Worm (Caenorhabditis elegans) whole organism, L4 larva: ENCODE data around the gene F37C12.18.

Source experiments
- F10B5.3 ChIP-seq: sonication (generic microtip); optimal IDR thresholded peaks from 2 replicates; lab custom pipeline; 2016; ENCODE audit warnings: mild to moderate bottlenecking, missing genetic modification characterization, missing compliant biosample characterization
- F44E2.7 ChIP-seq: fragments of 200-800 bp; sonication (Bioruptor generic); IDR thresholded peaks from 2 replicates; pipeline ENCODE4 v2.1.2; 2022; ENCODE audit warnings: missing genetic modification characterization, missing compliant biosample characterization
- T20F7.1 ChIP-seq: fragments of 200-800 bp; sonication (Bioruptor generic); optimal IDR thresholded peaks from 2 replicates; lab custom pipeline; 2018; ENCODE audit warnings: mild to moderate bottlenecking, missing genetic modification characterization, missing compliant biosample characterization
- T26A8.4 ChIP-seq: fragments of 200-800 bp; sonication (Bioruptor generic); IDR thresholded peaks from 2 replicates; pipeline ENCODE4 v1.3.6; 2022; ENCODE audit warnings: missing genetic modification characterization, missing compliant biosample characterization
- Y48G9A.11 ChIP-seq: fragments of 200-800 bp; sonication (Bioruptor generic); IDR thresholded peaks from 2 replicates; pipeline ENCODE4 v1.3.6; 2022; ENCODE audit warnings: missing genetic modification reagents, missing genetic modification characterization, missing compliant biosample characterization
- Y75B8A.6 ChIP-seq: fragments of 200-800 bp; sonication (Bioruptor generic); IDR thresholded peaks from 2 replicates; pipeline ENCODE4 v1.3.6; 2022; ENCODE audit warnings: missing genetic modification reagents, missing genetic modification characterization, missing compliant biosample characterization
- ZK337.2 ChIP-seq: fragments of 200-800 bp; sonication (Bioruptor generic); IDR thresholded peaks from 2 replicates; pipeline ENCODE4 v1.3.6; 2022; ENCODE audit warnings: missing genetic modification reagents, missing genetic modification characterization, missing compliant biosample characterization
- ama-1 ChIP-seq: fragments of 150-350 bp; optimal IDR thresholded peaks from 2 replicates; lab custom pipeline; 2014; ENCODE audit warnings: inconsistent platforms, mixed read lengths
- arid-1 ChIP-seq: fragments of 200-800 bp; sonication (Bioruptor generic); conservative IDR thresholded peaks from 2 replicates; pipeline ENCODE4 v1.3.6; 2022; ENCODE audit warnings: missing genetic modification reagents, missing genetic modification characterization, missing compliant biosample characterization
- attf-4 ChIP-seq: sonication (generic microtip); optimal IDR thresholded peaks from 3 replicates; lab custom pipeline; 2017; ENCODE audit warnings: missing biosample characterization, missing genetic modification characterization
- ceh-28 ChIP-seq: fragments of 150-350 bp; optimal IDR thresholded peaks from 2 replicates; lab custom pipeline; 2014; ENCODE audit warnings: missing biosample characterization, missing genetic modification reagents, missing genetic modification characterization
- ces-1 ChIP-seq: fragments of 150-350 bp; sonication (generic microtip); optimal IDR thresholded peaks from 4 replicates; lab custom pipeline; 2014; ENCODE audit warnings: missing biosample characterization, missing genetic modification reagents, missing genetic modification characterization
- dve-1 ChIP-seq: sonication (generic microtip); optimal IDR thresholded peaks from 2 replicates; lab custom pipeline; 2017; ENCODE audit warnings: antibody characterized with exemption, mild to moderate bottlenecking, missing genetic modification characterization, missing compliant biosample characterization; ENCODE audit not compliant: insufficient read depth
- hif-1 ChIP-seq, 2 experiments: sonication (generic microtip); optimal IDR thresholded peaks; 2 replicates each; lab custom pipeline; 2016 to 2017; ENCODE audit warnings: missing compliant biosample characterization in 2 of 2, missing genetic modification characterization in 2 of 2, missing genetic modification reagents in 2 of 2, missing genotype in 2 of 2, mild to moderate bottlenecking in 1 of 2
- hlh-11 ChIP-seq: fragments of 200-800 bp; sonication (Bioruptor generic); optimal IDR thresholded peaks from 2 replicates; lab custom pipeline; 2018; ENCODE audit warnings: mild to moderate bottlenecking, missing genetic modification characterization, missing compliant biosample characterization
- lin-1 ChIP-seq: fragments of 200-800 bp; sonication (Bioruptor generic); IDR thresholded peaks from 2 replicates; pipeline ENCODE4 v1.3.6; 2022; ENCODE audit warnings: missing genetic modification reagents, missing genetic modification characterization, missing compliant biosample characterization
- lin-38 ChIP-seq: fragments of 200-800 bp; sonication (Bioruptor generic); IDR thresholded peaks from 2 replicates; pipeline ENCODE4 v1.3.6; 2022; ENCODE audit warnings: missing genetic modification reagents, missing genetic modification characterization, missing compliant biosample characterization
- lin-39 ChIP-seq: fragments of 150-350 bp; optimal IDR thresholded peaks from 2 replicates; lab custom pipeline; 2014; ENCODE audit warnings: missing biosample characterization, missing genetic modification reagents, missing genetic modification characterization
- lsy-2 ChIP-seq, 2 experiments: fragments of 150-350 bp in 1 of 2; sonication (generic microtip) in 1 of 2; optimal IDR thresholded peaks; 2 replicates each; lab custom pipeline; 2014 to 2017; ENCODE audit warnings: missing biosample characterization in 2 of 2, missing genetic modification characterization in 2 of 2
- mdl-1 ChIP-seq, 2 experiments: fragments of 150-350 bp in 1 of 2; sonication (generic microtip) in 1 of 2; optimal IDR thresholded peaks; 2 replicates each; lab custom pipeline; 2014 to 2017; ENCODE audit warnings: missing biosample characterization in 2 of 2, missing genetic modification characterization in 2 of 2
- mes-2 ChIP-seq: sonication (generic microtip); optimal IDR thresholded peaks from 2 replicates; lab custom pipeline; 2016; ENCODE audit warnings: missing genotype, mild to moderate bottlenecking, missing genetic modification characterization, missing compliant biosample characterization; ENCODE audit not compliant: poor library complexity, severe bottlenecking
- mxl-2 ChIP-seq: fragments of 200-800 bp; sonication (Bioruptor generic); conservative IDR thresholded peaks from 2 replicates; pipeline ENCODE4 v1.3.6; 2022; ENCODE audit warnings: missing genetic modification reagents, missing genetic modification characterization, missing compliant biosample characterization
- nhr-10 ChIP-seq: fragments of 150-350 bp; optimal IDR thresholded peaks from 2 replicates; lab custom pipeline; 2014; ENCODE audit warnings: missing biosample characterization, missing genetic modification characterization
- nhr-102 ChIP-seq: sonication (generic microtip); optimal IDR thresholded peaks from 2 replicates; lab custom pipeline; 2016; ENCODE audit warnings: mild to moderate bottlenecking, missing genetic modification characterization, moderate library complexity, missing compliant biosample characterization
- nhr-237 ChIP-seq: sonication (generic microtip); optimal IDR thresholded peaks from 2 replicates; lab custom pipeline; 2017; ENCODE audit warnings: missing biosample characterization, missing genetic modification characterization
- nhr-28 ChIP-seq: fragments of 150-350 bp; optimal IDR thresholded peaks from 2 replicates; lab custom pipeline; 2014; ENCODE audit warnings: missing biosample characterization, missing genetic modification characterization
- nhr-41 ChIP-seq: fragments of 200-800 bp; sonication (Bioruptor generic); IDR thresholded peaks from 2 replicates; pipeline ENCODE4 v1.3.6; 2022; ENCODE audit warnings: missing genetic modification reagents, missing genetic modification characterization, missing compliant biosample characterization
- nhr-6 ChIP-seq: fragments of 150-350 bp; optimal IDR thresholded peaks from 2 replicates; lab custom pipeline; 2014; ENCODE audit warnings: missing biosample characterization, missing genetic modification characterization
- saeg-2 ChIP-seq: fragments of 200-800 bp; sonication (Bioruptor generic); IDR thresholded peaks from 2 replicates; pipeline ENCODE4 v1.3.6; 2022; ENCODE audit warnings: missing genetic modification reagents, missing genetic modification characterization, missing compliant biosample characterization
- sdz-12 ChIP-seq: fragments of 200-800 bp; sonication (Bioruptor generic); optimal IDR thresholded peaks from 2 replicates; lab custom pipeline; 2018; ENCODE audit warnings: mild to moderate bottlenecking, missing genetic modification characterization, missing compliant biosample characterization
- skn-1 ChIP-seq: fragments of 150-350 bp; optimal IDR thresholded peaks from 2 replicates; lab custom pipeline; 2014; ENCODE audit warnings: missing biosample characterization, missing genetic modification characterization
- spr-1 ChIP-seq: sonication (generic microtip); optimal IDR thresholded peaks from 2 replicates; lab custom pipeline; 2016; ENCODE audit warnings: mild to moderate bottlenecking, missing genetic modification characterization, missing compliant biosample characterization
- spr-3 ChIP-seq: fragments of 200-800 bp; sonication (Bioruptor generic); optimal IDR thresholded peaks from 2 replicates; lab custom pipeline; 2018; ENCODE audit warnings: mild to moderate bottlenecking, missing genetic modification characterization, missing compliant biosample characterization
- tra-1 ChIP-seq: fragments of 200-800 bp; sonication (Bioruptor generic); IDR thresholded peaks from 2 replicates; pipeline ENCODE4 v1.3.6; 2022; ENCODE audit warnings: missing genetic modification reagents, missing genetic modification characterization, missing compliant biosample characterization
- unc-130 ChIP-seq: sonication (generic microtip); optimal IDR thresholded peaks from 2 replicates; lab custom pipeline; 2016; ENCODE audit warnings: missing genetic modification reagents, missing genetic modification characterization, missing compliant biosample characterization
- unc-39 ChIP-seq: sonication (generic microtip); optimal IDR thresholded peaks from 2 replicates; lab custom pipeline; 2017; ENCODE audit warnings: missing biosample characterization, missing genetic modification characterization
- unc-62 ChIP-seq, 3 experiments: fragments of 150-350 bp in 1 of 3; sonication (generic microtip); optimal IDR thresholded peaks in 2 of 3; peaks in 1 of 3; 1 replicate in 1 of 3; 2 replicates in 2 of 3; lab custom pipeline; 2014 to 2017; ENCODE audit warnings: missing biosample characterization in 3 of 3, missing genetic modification characterization in 3 of 3, missing genetic modification reagents in 3 of 3, missing genotype in 1 of 3
- vab-7 ChIP-seq: fragments of 200-800 bp; sonication (Bioruptor generic); IDR thresholded peaks from 2 replicates; pipeline ENCODE4 v1.3.6; 2022; ENCODE audit warnings: missing genetic modification reagents, missing genetic modification characterization, missing compliant biosample characterization
- zip-2 ChIP-seq: fragments of 150-350 bp; optimal IDR thresholded peaks from 2 replicates; lab custom pipeline; 2014; ENCODE audit warnings: missing biosample characterization, missing genetic modification characterization
- ztf-11 ChIP-seq: fragments of 150-350 bp; optimal IDR thresholded peaks from 2 replicates; lab custom pipeline; 2014; ENCODE audit warnings: missing biosample characterization, missing genetic modification characterization

The F37C12.18 gene

DNA sequence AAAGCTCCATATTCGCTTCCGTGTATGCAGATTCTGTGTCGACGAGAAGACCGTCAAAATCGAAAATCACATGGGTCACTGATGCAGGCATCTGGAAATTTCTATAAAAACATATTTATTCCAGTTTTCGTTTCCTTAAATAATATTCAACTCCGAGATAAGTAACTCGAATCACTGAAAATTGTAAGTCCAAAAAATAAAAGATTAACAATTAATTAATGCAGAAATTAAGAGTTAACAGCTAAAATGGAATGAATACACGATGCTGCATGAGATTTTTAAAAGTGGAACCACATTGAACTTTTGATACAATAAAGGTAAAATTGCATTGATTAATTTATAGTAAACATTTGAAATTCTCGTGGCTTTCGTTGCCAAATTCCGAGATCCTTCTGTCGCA lies 35.6 kb upstream of the F37C12.18 start, which contains the start of gene R151.10:
Gene R151.10, minus strand, starts transcription at position 101 of the 400 bp plus-strand sequence.
- TF ChIP-seq tra-1: no peak
- no peak for TF ChIP-seq lin-39
- TF ChIP-seq nhr-41 (GFP tag; lab: Robert Waterston, UW): no peak
- TF ChIP-seq saeg-2 (GFP tag; lab: Robert Waterston, UW): no peak
- no peak for TF ChIP-seq nhr-102 (tag; lab: Kevin White, UChicago)
- TF ChIP-seq lin-38 (GFP tag; lab: Robert Waterston, UW): peak; percentile 29; the same call in 1 of the 2 replicates
- TF ChIP-seq unc-62 (GFP tag; optimal IDR thresholded peaks at IDR 0.05 in 1 of 2; lab: Kevin White, UChicago): peak in 1 of 2 experiments; percentile 66
- TF ChIP-seq unc-62 (tag; optimal IDR thresholded peaks at IDR 0.05; lab: Kevin White, UChicago): no peak
- no peak for TF ChIP-seq mxl-2 (GFP tag; lab: Robert Waterston, UW)
- TF ChIP-seq F44E2.7 (GFP tag; lab: Robert Waterston, UW): no peak
- no peak for TF ChIP-seq hlh-11 (tag; lab: Kevin White, UChicago)
- 0 out of 2 replicates have a peak, but pooled peaks have one; percentile 16 for TF ChIP-seq arid-1
- no peak for TF ChIP-seq nhr-6
- no peak for TF ChIP-seq nhr-28
- TF ChIP-seq F10B5.3: no peak

DNA sequence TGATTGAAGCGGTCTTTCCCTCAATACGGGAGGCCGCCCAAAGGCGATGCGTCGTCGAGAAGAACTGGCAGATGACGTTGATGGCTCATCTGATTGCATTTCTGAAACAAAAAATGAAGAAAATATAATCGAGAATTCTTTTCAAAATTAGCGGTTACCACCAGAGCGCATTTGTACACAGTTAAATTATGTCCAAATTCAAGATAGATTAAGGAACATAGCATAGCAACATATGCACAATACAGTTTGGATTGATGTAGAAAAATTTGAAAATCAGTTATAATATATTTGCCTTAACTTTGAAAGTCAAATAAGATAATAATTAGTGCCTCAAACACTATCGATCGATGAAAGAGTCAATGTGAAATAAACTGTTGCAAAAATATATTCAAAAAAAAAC lies 34.5 kb upstream of the F37C12.18 start, which contains the start of gene R151.8:
Gene R151.8, minus strand, starts transcription at position 101 of the 400 bp plus-strand sequence.
- TF ChIP-seq nhr-10 (tag; lab: Kevin White, UChicago): no peak
- no peak for TF ChIP-seq ztf-11
- TF ChIP-seq lin-1 (GFP tag; lab: Robert Waterston, UW): no peak
- TF ChIP-seq sdz-12: no peak
- no peak for TF ChIP-seq Y75B8A.6 (GFP tag; lab: Robert Waterston, UW)
- no peak for TF ChIP-seq unc-39 (tag; lab: Kevin White, UChicago)
- TF ChIP-seq ces-1 (GFP tag; lab: Kevin White, UChicago): no peak
- no peak for TF ChIP-seq lsy-2 (tag; optimal IDR thresholded peaks at IDR 0.05; lab: Kevin White, UChicago)
- no peak for TF ChIP-seq vab-7 (GFP tag; lab: Robert Waterston, UW)
- no peak for TF ChIP-seq mes-2 (tag; lab: Kevin White, UChicago)
- no peak for TF ChIP-seq spr-1 (tag; lab: Kevin White, UChicago)
- TF ChIP-seq attf-4 (tag; lab: Kevin White, UChicago): no peak
- no peak for TF ChIP-seq nhr-237 (tag; lab: Kevin White, UChicago)
- no peak for TF ChIP-seq spr-3
- TF ChIP-seq, all 104 proteins: peak for 0

DNA sequence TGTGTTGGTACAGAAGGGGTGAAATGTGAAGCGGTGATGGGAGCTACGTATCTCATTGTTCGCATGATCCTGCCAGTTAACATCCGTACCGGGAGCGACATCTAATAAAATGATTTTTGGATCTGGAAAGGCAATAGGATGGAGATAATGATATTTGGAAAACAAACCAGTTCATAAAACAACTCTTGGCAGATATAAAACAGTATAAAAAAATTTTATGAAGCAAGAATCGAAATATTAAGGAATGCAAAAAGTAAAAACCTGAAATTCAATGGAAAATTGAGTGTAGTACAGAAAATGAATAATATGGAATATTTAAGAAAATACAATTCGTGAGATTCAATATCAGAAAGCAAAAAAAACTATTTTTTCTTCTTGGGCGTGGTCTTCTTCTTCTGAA lies 31.4 kb upstream of the F37C12.18 start, which contains the start of gene hsp-75:
Gene hsp-75, minus strand, starts transcription at position 101 of the 400 bp plus-strand sequence.
- no peak for TF ChIP-seq ceh-28 (tag; lab: Kevin White, UChicago)
- no peak for TF ChIP-seq zip-2 (tag; lab: Kevin White, UChicago)
- no peak for TF ChIP-seq unc-130 (GFP tag; lab: Kevin White, UChicago)
- no peak for TF ChIP-seq F10B5.3
- TF ChIP-seq ama-1: no peak
- no peak for TF ChIP-seq mdl-1 (tag; optimal IDR thresholded peaks at IDR 0.05; lab: Kevin White, UChicago)
- TF ChIP-seq ZK337.2: no peak
- no peak for TF ChIP-seq attf-4 (tag; lab: Kevin White, UChicago)
- TF ChIP-seq lin-38 (GFP tag; lab: Robert Waterston, UW): no peak
- TF ChIP-seq vab-7 (GFP tag; lab: Robert Waterston, UW): no peak
- TF ChIP-seq T26A8.4 (GFP tag; lab: Robert Waterston, UW): no peak
- TF ChIP-seq dve-1 (tag; lab: Kevin White, UChicago): no peak
- TF ChIP-seq skn-1 (tag; lab: Kevin White, UChicago): no peak
- no peak for TF ChIP-seq mxl-2 (GFP tag; lab: Robert Waterston, UW)
- TF ChIP-seq hif-1 (tag; optimal IDR thresholded peaks at IDR 0.05; lab: Kevin White, UChicago): no peak
- no peak for TF ChIP-seq Y48G9A.11 (GFP tag; lab: Robert Waterston, UW)
- TF ChIP-seq T20F7.1 (GFP tag; lab: Kevin White, UChicago): no peak
- no peak for TF ChIP-seq nhr-237 (tag; lab: Kevin White, UChicago)
